Fruit fly (Drosophila melanogaster) whole organism, wandering third instar larva: Measurements from ENCODE around the gene alpha-Man-IIb.

Experiments used
- Abd-B ChIP-seq: fragments of >200 bp; optimal IDR thresholded peaks from 2 replicates; lab custom pipeline; 2017; ENCODE audit warnings: missing biosample characterization, missing genetic modification characterization
- CG32264 ChIP-seq: fragments of 200-800 bp; sonication (Bioruptor generic); optimal IDR thresholded peaks from 2 replicates; lab custom pipeline; 2016; ENCODE audit warnings: missing biosample characterization, missing genetic modification characterization
- CG9705 ChIP-seq: fragments of 200-800 bp; sonication (Bioruptor generic); optimal IDR thresholded peaks from 2 replicates; lab custom pipeline; 2018; ENCODE audit warnings: missing biosample characterization, mild to moderate bottlenecking, missing genetic modification characterization
- CrebA ChIP-seq: fragments of 200-800 bp; sonication (Bioruptor generic); optimal IDR thresholded peaks from 2 replicates; lab custom pipeline; 2016; ENCODE audit warnings: missing biosample characterization, mild to moderate bottlenecking, missing genetic modification characterization, borderline replicate concordance
- Dfd ChIP-seq: fragments of >200 bp; optimal IDR thresholded peaks from 2 replicates; lab custom pipeline; 2017; ENCODE audit warnings: missing biosample characterization, missing genetic modification characterization
- Dif ChIP-seq: fragments of 200-275, 200-300 bp; sonication (Bioruptor generic); optimal IDR thresholded peaks from 2 replicates; lab custom pipeline; 2018; ENCODE audit warnings: missing biosample characterization, missing genetic modification characterization; ENCODE audit not compliant: partially characterized antibody
- GATAd ChIP-seq: sonication (Bioruptor generic); optimal IDR thresholded peaks from 2 replicates; lab custom pipeline; 2016; ENCODE audit warnings: missing biosample characterization, missing genetic modification characterization
- HLH106 ChIP-seq: fragments of 200-800 bp; optimal IDR thresholded peaks from 3 replicates; lab custom pipeline; 2019; ENCODE audit warnings: missing biosample characterization, mild to moderate bottlenecking, missing genetic modification characterization, moderate library complexity
- Hnf4 ChIP-seq: fragments of 200-800 bp; sonication (Bioruptor generic); optimal IDR thresholded peaks from 2 replicates; lab custom pipeline; 2016; ENCODE audit warnings: missing biosample characterization, mild to moderate bottlenecking, missing genetic modification characterization
- Hr78 ChIP-seq: fragments of >200 bp; optimal IDR thresholded peaks from 2 replicates; lab custom pipeline; 2017; ENCODE audit warnings: missing biosample characterization, missing genetic modification characterization
- Hr83 ChIP-seq: fragments of 200-300 bp; sonication (Bioruptor generic); optimal IDR thresholded peaks from 2 replicates; lab custom pipeline; 2016; ENCODE audit warnings: missing biosample characterization, mild to moderate bottlenecking, missing genetic modification characterization, moderate library complexity; ENCODE audit not compliant: poor library complexity, severe bottlenecking
- Jra ChIP-seq: sonication (Bioruptor generic); optimal IDR thresholded peaks from 2 replicates; lab custom pipeline; 2016; ENCODE audit warnings: missing biosample characterization, missing genetic modification characterization
- Mio ChIP-seq: sonication (Bioruptor generic); optimal IDR thresholded peaks from 2 replicates; lab custom pipeline; 2016; ENCODE audit warnings: missing biosample characterization, missing genetic modification characterization
- Myc ChIP-seq: fragments of >200 bp; optimal IDR thresholded peaks from 2 replicates; lab custom pipeline; 2017
- N ChIP-seq: fragments of >200 bp; optimal IDR thresholded peaks from 2 replicates; lab custom pipeline; 2018; ENCODE audit warnings: missing biosample characterization, missing external identifiers, missing genetic modification characterization
- OdsH ChIP-seq: fragments of 200-800 bp; sonication (Bioruptor generic); optimal IDR thresholded peaks from 2 replicates; lab custom pipeline; 2016; ENCODE audit warnings: missing biosample characterization, mild to moderate bottlenecking, missing genetic modification characterization
- Rel ChIP-seq, 2 experiments: fragments of 200-800 bp; sonication (Bioruptor generic) in 1 of 2; optimal IDR thresholded peaks; 2 replicates in 1 of 2; 3 replicates in 1 of 2; lab custom pipeline; 2016 to 2019; ENCODE audit warnings: mild to moderate bottlenecking in 2 of 2, missing biosample characterization in 2 of 2, missing genetic modification characterization in 2 of 2, moderate library complexity in 1 of 2
- Sp1 ChIP-seq: fragments of 200-800 bp; sonication (Bioruptor generic); optimal IDR thresholded peaks from 3 replicates; lab custom pipeline; 2019; ENCODE audit warnings: missing biosample characterization, mild to moderate bottlenecking, missing genetic modification characterization, moderate library complexity
- Vsx2 ChIP-seq: fragments of 200-300, 225-300 bp; sonication (Bioruptor generic); optimal IDR thresholded peaks from 2 replicates; lab custom pipeline; 2018; ENCODE audit warnings: missing biosample characterization, missing genetic modification characterization; ENCODE audit not compliant: partially characterized antibody
- br ChIP-seq: fragments of 200-800 bp; sonication (Bioruptor generic); optimal IDR thresholded peaks from 2 replicates; lab custom pipeline; 2016; ENCODE audit warnings: missing biosample characterization, missing genetic modification characterization
- brk ChIP-seq: fragments of 200-800 bp; sonication (Bioruptor generic); optimal IDR thresholded peaks from 2 replicates; lab custom pipeline; 2016; ENCODE audit warnings: missing biosample characterization, mild to moderate bottlenecking, missing genetic modification characterization
- dl ChIP-seq, 2 experiments: fragments of 175-275, 200-275 bp in 1 of 2; fragments of 200-275 bp in 1 of 2; sonication (Bioruptor generic); optimal IDR thresholded peaks; lab custom pipeline; 2018; ENCODE audit warnings: mild to moderate bottlenecking in 2 of 2, missing biosample characterization in 2 of 2, missing genetic modification characterization in 2 of 2, moderate library complexity in 2 of 2; ENCODE audit not compliant: partially characterized antibody in 2 of 2, insufficient read depth in 1 of 2
- dmrt93B ChIP-seq: fragments of 200-800 bp; sonication (Bioruptor generic); optimal IDR thresholded peaks from 2 replicates; lab custom pipeline; 2018; ENCODE audit warnings: missing biosample characterization, mild to moderate bottlenecking, missing genetic modification characterization
- dsf ChIP-seq: sonication (Bioruptor generic); optimal IDR thresholded peaks from 2 replicates; lab custom pipeline; 2016; ENCODE audit warnings: missing biosample characterization, missing genetic modification characterization, borderline replicate concordance
- ey ChIP-seq: fragments of 200-800 bp; sonication (Bioruptor generic); optimal IDR thresholded peaks from 2 replicates; lab custom pipeline; 2016; ENCODE audit warnings: missing biosample characterization, missing genetic modification characterization
- foxo ChIP-seq, 2 experiments: fragments of 200-800 bp; sonication (Bioruptor generic); optimal IDR thresholded peaks; 2 replicates in 1 of 2; 3 replicates in 1 of 2; lab custom pipeline; 2016 to 2017; ENCODE audit warnings: missing biosample characterization in 2 of 2, missing genetic modification characterization in 2 of 2
- fru ChIP-seq: fragments of 200-800 bp; sonication (Bioruptor generic); optimal IDR thresholded peaks from 3 replicates; lab custom pipeline; 2016; ENCODE audit warnings: missing biosample characterization, mild to moderate bottlenecking, missing genetic modification characterization
- h ChIP-seq: fragments of 200-800 bp; sonication (Bioruptor generic); optimal IDR thresholded peaks from 3 replicates; lab custom pipeline; 2016; ENCODE audit warnings: missing biosample characterization, mild to moderate bottlenecking, missing genetic modification characterization
- jim ChIP-seq: fragments of 175-275, 200-325 bp; sonication (Bioruptor generic); optimal IDR thresholded peaks from 2 replicates; lab custom pipeline; 2016; ENCODE audit warnings: missing biosample characterization, mild to moderate bottlenecking, missing genetic modification characterization
- lola ChIP-seq: fragments of >200 bp; optimal IDR thresholded peaks from 2 replicates; lab custom pipeline; 2017; ENCODE audit warnings: missing biosample characterization, missing genetic modification characterization
- pan ChIP-seq: fragments of >200 bp; optimal IDR thresholded peaks from 2 replicates; lab custom pipeline; 2017
- psq ChIP-seq: fragments of 200-800 bp; sonication (Bioruptor generic); optimal IDR thresholded peaks from 3 replicates; lab custom pipeline; 2017; ENCODE audit warnings: missing biosample characterization, mild to moderate bottlenecking, missing genetic modification characterization, moderate library complexity
- rgr ChIP-seq: fragments of 200-800 bp; sonication (Bioruptor generic); optimal IDR thresholded peaks from 3 replicates; lab custom pipeline; 2016; ENCODE audit warnings: missing biosample characterization, mild to moderate bottlenecking, missing genetic modification characterization
- sage ChIP-seq: fragments of 200-800 bp; sonication (Bioruptor generic); optimal IDR thresholded peaks from 2 replicates; lab custom pipeline; 2016; ENCODE audit warnings: missing biosample characterization, mild to moderate bottlenecking, missing genetic modification characterization
- sv ChIP-seq: fragments of 200-800 bp; sonication (Bioruptor generic); optimal IDR thresholded peaks from 3 replicates; lab custom pipeline; 2016; ENCODE audit warnings: missing biosample characterization, missing genetic modification characterization
- tai ChIP-seq: sonication (Bioruptor generic); optimal IDR thresholded peaks from 2 replicates; lab custom pipeline; 2016; ENCODE audit warnings: missing biosample characterization, missing genetic modification characterization
- usp ChIP-seq: fragments of >200 bp; optimal IDR thresholded peaks from 2 replicates; lab custom pipeline; 2017; ENCODE audit warnings: missing biosample characterization, missing genetic modification characterization
- woc ChIP-seq: sonication (Bioruptor generic); optimal IDR thresholded peaks from 2 replicates; lab custom pipeline; 2016; ENCODE audit warnings: missing biosample characterization, mild to moderate bottlenecking, missing genetic modification characterization

Gene alpha-Man-IIb

dm6 chr3R:15794258-15794727 lies 9.8 kb upstream of the alpha-Man-IIb start:
- TF ChIP-seq Vsx2 (GFP tag; lab: Kevin White, UChicago): no peak
- peak; percentile 92 for TF ChIP-seq Hr83 (GFP tag; lab: Kevin White, UChicago)
- TF ChIP-seq HLH106 (tag; lab: Kevin White, UChicago): no peak
- TF ChIP-seq Sp1 (GFP tag; lab: Kevin White, UChicago): peak; percentile 42
- TF ChIP-seq Mio (GFP tag; lab: Kevin White, UChicago): no peak
- peak; percentile 88 for TF ChIP-seq N (GFP tag; lab: Kevin White, UChicago)
- peak; percentile 27 for TF ChIP-seq CG32264 (GFP tag; lab: Kevin White, UChicago)
- TF ChIP-seq ey: peak; percentile 8
- TF ChIP-seq fru (GFP tag; lab: Kevin White, UChicago): peak; percentile 13
- no peak for TF ChIP-seq Myc (lab: Kevin White, UChicago)
- peak; percentile 58 for TF ChIP-seq rgr (GFP tag; lab: Kevin White, UChicago)
- TF ChIP-seq tai: no peak
- TF ChIP-seq pan (lab: Kevin White, UChicago): no peak
- TF ChIP-seq jim (GFP tag; lab: Kevin White, UChicago): peak; percentile 78
- TF ChIP-seq dsf: no peak
- TF ChIP-seq psq (GFP tag; lab: Kevin White, UChicago): peak; percentile 28
- no peak for TF ChIP-seq Dif
- no peak for TF ChIP-seq Abd-B (GFP tag; lab: Kevin White, UChicago)
- no peak for TF ChIP-seq CrebA (GFP tag; lab: Kevin White, UChicago)
- no peak for TF ChIP-seq lola (GFP tag; lab: Kevin White, UChicago)
- no peak for TF ChIP-seq usp (GFP tag; lab: Kevin White, UChicago)
- TF ChIP-seq br: peak; percentile 46
- peak; percentile 19 for TF ChIP-seq OdsH (GFP tag; lab: Kevin White, UChicago)
- peak; percentile 55 for TF ChIP-seq brk (GFP tag; lab: Kevin White, UChicago)
- no peak for TF ChIP-seq sv (GFP tag; lab: Kevin White, UChicago)
- peak; percentile 65 for TF ChIP-seq Jra (GFP tag; lab: Kevin White, UChicago)
- peak; percentile 60 for TF ChIP-seq h (GFP tag; lab: Kevin White, UChicago)
- no peak for TF ChIP-seq Rel (GFP tag; optimal IDR thresholded peaks at IDR 0.05; lab: Kevin White, UChicago)
- TF ChIP-seq Rel (tag; optimal IDR thresholded peaks at IDR 0.05; lab: Kevin White, UChicago): peak; percentile 38
- no peak for TF ChIP-seq GATAd (GFP tag; lab: Kevin White, UChicago)
- no peak for TF ChIP-seq Dfd (GFP tag; lab: Kevin White, UChicago)
- TF ChIP-seq sage (GFP tag; lab: Kevin White, UChicago): peak; percentile 39
- TF ChIP-seq foxo (GFP tag; optimal IDR thresholded peaks at IDR 0.05; lab: Kevin White, UChicago): peak in 1 of 2 experiments; percentile 31
- no peak for TF ChIP-seq Hnf4 (GFP tag; lab: Kevin White, UChicago)
- TF ChIP-seq dmrt93B (GFP tag; lab: Kevin White, UChicago): no peak
- TF ChIP-seq Hr78 (GFP tag; lab: Kevin White, UChicago): peak; percentile 41
- TF ChIP-seq CG9705: no peak
- TF ChIP-seq woc (GFP tag; lab: Kevin White, UChicago): no peak
- TF ChIP-seq dl (GFP tag; optimal IDR thresholded peaks at IDR 0.05; lab: Kevin White, UChicago; ENCODE audit: insufficient read depth in 1 of 2, partially characterized antibody in 2 of 2): no peak

- TF ChIP-seq Jra (GFP tag; lab: Kevin White, UChicago): no peak
- no peak for TF ChIP-seq OdsH (GFP tag; lab: Kevin White, UChicago)
- TF ChIP-seq Hnf4 (GFP tag; lab: Kevin White, UChicago): no peak
- no peak for TF ChIP-seq Hr83 (GFP tag; lab: Kevin White, UChicago)
- no peak for TF ChIP-seq CG9705
- TF ChIP-seq N (GFP tag; lab: Kevin White, UChicago): no peak
- TF ChIP-seq h (GFP tag; lab: Kevin White, UChicago): no peak
- TF ChIP-seq dsf: no peak
- TF ChIP-seq ey: no peak
- TF ChIP-seq sv (GFP tag; lab: Kevin White, UChicago): no peak
- no peak for TF ChIP-seq Myc (lab: Kevin White, UChicago)
- TF ChIP-seq Abd-B (GFP tag; lab: Kevin White, UChicago): no peak
- no peak for TF ChIP-seq CG32264 (GFP tag; lab: Kevin White, UChicago)
- no peak for TF ChIP-seq dl (GFP tag; optimal IDR thresholded peaks at IDR 0.05; lab: Kevin White, UChicago; ENCODE audit: insufficient read depth in 1 of 2, partially characterized antibody in 2 of 2)
- no peak for TF ChIP-seq foxo (GFP tag; optimal IDR thresholded peaks at IDR 0.05; lab: Kevin White, UChicago)
- no peak for TF ChIP-seq HLH106 (tag; lab: Kevin White, UChicago)
- TF ChIP-seq sage (GFP tag; lab: Kevin White, UChicago): no peak
- no peak for TF ChIP-seq brk (GFP tag; lab: Kevin White, UChicago)
- TF ChIP-seq Dif: no peak
Observed at dm6 chr3R:15802006-15802405, 2.0 kb upstream of the alpha-Man-IIb start, which contains the start of gene CG9593. CG9593 (plus strand) TSS chr3R:15802275.
